Fruit fly (Drosophila melanogaster): Measurements from ENCODE around the gene CG2162.

- no peak for TF ChIP-seq CG2678 (tag; optimal IDR thresholded peaks at IDR 0.05)
- TF ChIP-seq sens-2 (GFP tag; IDR thresholded peaks at IDR 0.05): no peak
- no peak for TF ChIP-seq wdn (GFP tag; IDR thresholded peaks at IDR 0.05)
- TF ChIP-seq maf-S (GFP tag; optimal IDR thresholded peaks at IDR 0.05): no peak
- no peak for TF ChIP-seq phol (tag; optimal IDR thresholded peaks at IDR 0.05)
- no peak for TF ChIP-seq CG9817 (tag; optimal IDR thresholded peaks at IDR 0.05)
- TF ChIP-seq CG2889 (GFP tag; IDR thresholded peaks at IDR 0.05): no peak
Observed at dm6 chr3L:3089012-3089411, 54.0 kb downstream of the CG2162 start.
